Fruit fly (Drosophila melanogaster) whole organism, adult: ENCODE data around the gene CG10132.

Experiments used
- CG11617 ChIP-seq: fragments of 200-800 bp; sonication (Bioruptor generic); optimal IDR thresholded peaks from 2 replicates; lab custom pipeline; 2017; ENCODE audit warnings: mild to moderate bottlenecking, missing biosample characterization, missing genetic modification reagents, missing genetic modification characterization
- CG12768 ChIP-seq: fragments of 200-800 bp; sonication (Bioruptor generic); optimal IDR thresholded peaks from 2 replicates; lab custom pipeline; 2017; ENCODE audit warnings: missing biosample characterization, missing genetic modification characterization, mild to moderate bottlenecking, moderate library complexity, missing genetic modification reagents
- CG14711 ChIP-seq: fragments of 200-800 bp; sonication (Bioruptor generic); optimal IDR thresholded peaks from 2 replicates; lab custom pipeline; 2018; ENCODE audit warnings: missing biosample characterization, mild to moderate bottlenecking, missing genetic modification characterization, moderate library complexity
- CG1620 ChIP-seq: fragments of 200-800 bp; sonication (Bioruptor generic); optimal IDR thresholded peaks from 2 replicates; lab custom pipeline; 2016; ENCODE audit warnings: missing biosample characterization, missing genetic modification characterization
- CG33017 ChIP-seq: fragments of 200-800 bp; sonication (Bioruptor generic); optimal IDR thresholded peaks from 2 replicates; lab custom pipeline; 2018; ENCODE audit warnings: missing biosample characterization, mild to moderate bottlenecking, missing genetic modification characterization, moderate library complexity
- CG5204 ChIP-seq: fragments of 200-800 bp; sonication (Bioruptor generic); optimal IDR thresholded peaks from 2 replicates; lab custom pipeline; 2016; ENCODE audit warnings: missing biosample characterization, missing genetic modification characterization
- CG7045 ChIP-seq: fragments of 200-800 bp; sonication (Bioruptor generic); optimal IDR thresholded peaks from 2 replicates; lab custom pipeline; 2017; ENCODE audit warnings: missing biosample characterization, mild to moderate bottlenecking, missing genetic modification characterization
- CG7101 ChIP-seq: fragments of 200-800 bp; sonication (Bioruptor generic); optimal IDR thresholded peaks from 2 replicates; lab custom pipeline; 2018; ENCODE audit warnings: missing biosample characterization, mild to moderate bottlenecking, missing genetic modification characterization, moderate library complexity
- Clk ChIP-seq: fragments of 200-800 bp; sonication (Bioruptor generic); optimal IDR thresholded peaks from 2 replicates; lab custom pipeline; 2017; ENCODE audit warnings: missing biosample characterization, missing genetic modification characterization
- Crg-1 ChIP-seq: fragments of 200-800 bp; sonication (Bioruptor generic); optimal IDR thresholded peaks from 2 replicates; lab custom pipeline; 2016; ENCODE audit warnings: missing biosample characterization, missing genetic modification characterization
- Hr96 ChIP-seq: fragments of 200-800 bp; sonication (Bioruptor generic); optimal IDR thresholded peaks from 2 replicates; lab custom pipeline; 2016; ENCODE audit warnings: missing biosample characterization, missing genetic modification characterization
- Mnt ChIP-seq: fragments of 200-800 bp; sonication (Bioruptor generic); optimal IDR thresholded peaks from 2 replicates; lab custom pipeline; 2016; ENCODE audit warnings: missing biosample characterization, mild to moderate bottlenecking, missing genetic modification characterization
- bab1 ChIP-seq: fragments of 200-800 bp; sonication (Bioruptor generic); optimal IDR thresholded peaks from 3 replicates; lab custom pipeline; 2019; ENCODE audit warnings: missing biosample characterization, mild to moderate bottlenecking, missing genetic modification characterization, moderate library complexity
- cic ChIP-seq: fragments of 200-800 bp; sonication (Bioruptor generic); optimal IDR thresholded peaks from 2 replicates; lab custom pipeline; 2017; ENCODE audit warnings: missing biosample characterization, mild to moderate bottlenecking, missing genetic modification characterization, moderate library complexity
- cnc ChIP-seq, 2 experiments: fragments of >200 bp; optimal IDR thresholded peaks; 2 replicates each; lab custom pipeline; 2017
- kay ChIP-seq: fragments of 200-800 bp; sonication (Bioruptor generic); peaks from one replicate; lab custom pipeline; 2016; ENCODE audit warnings: missing biosample characterization, missing genetic modification characterization, borderline replicate concordance
- ovo ChIP-seq: fragments of 200-800 bp; sonication (Bioruptor generic); optimal IDR thresholded peaks from 2 replicates; lab custom pipeline; 2016; ENCODE audit warnings: missing biosample characterization, missing genetic modification characterization
- pad ChIP-seq: fragments of 200-800 bp; sonication (Bioruptor generic); optimal IDR thresholded peaks from 3 replicates; lab custom pipeline; 2017; ENCODE audit warnings: missing biosample characterization, missing genetic modification characterization, mild to moderate bottlenecking, moderate library complexity, missing genetic modification reagents
- tj ChIP-seq: fragments of 200-800 bp; sonication (Bioruptor generic); optimal IDR thresholded peaks from 3 replicates; lab custom pipeline; 2017; ENCODE audit warnings: missing biosample characterization, mild to moderate bottlenecking, missing genetic modification characterization, moderate library complexity
- toe ChIP-seq: fragments of 200-800 bp; sonication (Bioruptor generic); optimal IDR thresholded peaks from 2 replicates; lab custom pipeline; 2016; ENCODE audit warnings: missing biosample characterization, missing genetic modification characterization

Gene CG10132

DNA sequence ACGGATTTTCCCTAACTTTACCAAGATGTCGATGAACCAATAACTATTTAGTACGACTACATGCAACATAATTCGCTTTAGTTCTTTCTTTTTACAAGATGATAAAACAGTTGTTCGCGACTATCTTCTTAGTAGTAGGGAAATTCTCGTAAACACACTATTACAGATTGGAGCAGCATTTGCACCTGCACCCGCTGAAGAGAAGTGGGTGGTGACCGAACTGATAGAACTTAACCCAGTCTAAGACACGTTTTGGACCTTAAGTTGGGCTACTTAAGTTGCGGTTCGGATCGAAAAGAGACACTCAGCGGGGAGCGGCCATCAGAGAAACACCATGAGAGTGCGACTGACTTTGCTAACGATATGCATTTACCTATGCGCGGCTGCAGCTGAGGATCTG lies 31.4 kb upstream of the CG10132 start, which contains the start of gene CG13083:
TSS of gene CG13083 (plus strand) at position 301 of the 400 bp plus-strand sequence.
- TF ChIP-seq cnc (optimal IDR thresholded peaks at IDR 0.05; lab: Kevin White, UChicago) (no peak), CG7045 (GFP tag; lab: Kevin White, UChicago) (no peak), Crg-1 (GFP tag; lab: Kevin White, UChicago) (no peak), kay (GFP tag; lab: Kevin White, UChicago) (no peak), CG1620 (GFP tag; lab: Kevin White, UChicago) (no peak)

DNA sequence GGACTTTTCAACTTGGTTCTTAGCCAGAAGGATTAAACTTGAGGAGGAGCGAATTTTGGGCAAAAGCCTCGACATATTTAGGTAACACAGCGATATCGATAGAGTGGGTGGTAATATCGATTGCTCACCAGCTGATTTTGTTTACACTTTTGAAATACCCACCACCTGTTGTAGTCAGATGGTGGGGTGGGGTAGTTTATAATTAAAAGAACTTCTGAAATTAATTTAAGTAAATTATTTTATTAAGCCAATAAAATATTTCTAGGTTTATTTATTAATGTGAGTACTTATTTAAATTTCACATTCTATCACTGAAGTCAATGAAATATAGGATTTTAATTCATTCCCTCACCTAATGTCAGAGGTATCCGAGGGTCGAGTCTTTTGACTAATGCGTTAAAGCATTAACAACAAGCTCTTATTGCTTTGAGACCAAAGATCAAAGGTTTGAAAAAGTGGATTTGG lies 28.6 kb upstream of the CG10132 start, which contains the start of the genes CG10194 and CG18094:
TSS of gene CG10194 (minus strand) at position 108 of the 465 bp plus-strand sequence.
TSS of gene CG18094 (plus strand) at position 266 of the 465 bp plus-strand sequence.
- no peak for TF ChIP-seq pad (GFP tag; lab: Kevin White, UChicago)
- TF ChIP-seq toe (GFP tag; lab: Kevin White, UChicago), result no peak
- TF ChIP-seq tj (GFP tag; lab: Kevin White, UChicago), result peak; percentile 51
- no peak for TF ChIP-seq ovo
- TF ChIP-seq kay (GFP tag; lab: Kevin White, UChicago), result no peak
- peak; percentile 60 for TF ChIP-seq CG11617 (GFP tag; lab: Kevin White, UChicago)
- peak; percentile 68 for TF ChIP-seq CG7101 (tag; lab: Kevin White, UChicago)
- peak; percentile 18 for TF ChIP-seq cic (GFP tag; lab: Kevin White, UChicago)
- TF ChIP-seq CG12768 (GFP tag; lab: Kevin White, UChicago), result peak; percentile 69
- TF ChIP-seq Clk (GFP tag; lab: Kevin White, UChicago), result no peak
- TF ChIP-seq CG14711 (tag; lab: Kevin White, UChicago), result peak; percentile 69
- TF ChIP-seq CG5204 (GFP tag; lab: Kevin White, UChicago), result no peak
- TF ChIP-seq CG1620 (GFP tag; lab: Kevin White, UChicago), result no peak
- no peak for TF ChIP-seq cnc (optimal IDR thresholded peaks at IDR 0.05; lab: Kevin White, UChicago)
- TF ChIP-seq Mnt (GFP tag; lab: Kevin White, UChicago), result peak; percentile 36
- no peak for TF ChIP-seq Crg-1 (GFP tag; lab: Kevin White, UChicago)
- TF ChIP-seq CG7045 (GFP tag; lab: Kevin White, UChicago), result no peak
- TF ChIP-seq Hr96 (GFP tag; lab: Kevin White, UChicago), result no peak
- TF ChIP-seq bab1, result peak; percentile 88
- peak; percentile 84 for TF ChIP-seq CG33017 (tag; lab: Kevin White, UChicago)

DNA sequence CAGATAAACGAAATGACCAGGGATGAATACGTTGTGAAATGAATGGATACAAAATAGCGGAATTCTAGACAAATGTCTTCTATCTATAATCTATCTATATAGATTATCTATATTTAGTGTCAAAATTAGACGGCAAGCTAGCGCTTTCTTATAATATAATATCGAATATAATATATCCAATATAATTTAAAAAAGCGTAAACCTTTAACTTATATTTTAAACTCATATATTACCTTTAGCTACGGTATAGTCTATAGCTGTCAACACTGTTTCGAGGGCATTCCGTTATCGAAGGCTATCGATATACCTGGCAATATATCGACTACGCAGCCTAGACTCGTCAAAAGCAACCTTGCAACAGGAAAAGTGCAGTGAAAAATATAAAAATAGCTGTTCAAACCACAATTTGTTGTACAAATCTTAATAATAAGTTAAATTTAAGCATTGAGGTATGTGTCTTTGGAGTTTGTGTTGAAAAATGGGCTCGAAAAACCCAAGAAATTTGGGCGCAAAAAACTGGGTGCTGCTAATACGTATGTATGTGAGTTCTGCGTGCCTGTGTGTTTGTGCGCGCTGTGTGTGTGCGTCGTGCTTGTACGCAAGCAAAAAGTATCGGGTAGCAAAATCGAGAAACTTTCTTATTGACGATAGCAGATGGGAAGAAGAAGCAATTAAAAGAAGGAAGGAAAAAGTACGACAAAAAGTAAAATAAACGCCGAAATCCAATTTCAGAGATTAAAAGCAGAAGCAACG lies 25.5 kb upstream of the CG10132 start, which contains the start of the genes swm and Ctu2:
TSS of gene swm (plus strand) at position 318 of the 753 bp plus-strand sequence.
TSS of gene Ctu2 (minus strand) at position 320 of the 753 bp plus-strand sequence.
- peak; percentile 46 for TF ChIP-seq Crg-1 (GFP tag; lab: Kevin White, UChicago)
- TF ChIP-seq CG11617 (GFP tag; lab: Kevin White, UChicago), result peak; percentile 73
- peak; percentile 85 for TF ChIP-seq CG7101 (tag; lab: Kevin White, UChicago)
- peak; percentile 67 for TF ChIP-seq ovo
- TF ChIP-seq Mnt (GFP tag; lab: Kevin White, UChicago), result peak; percentile 37
- TF ChIP-seq CG12768 (GFP tag; lab: Kevin White, UChicago), result peak; percentile 74
- peak; percentile 59 for TF ChIP-seq CG33017 (tag; lab: Kevin White, UChicago)
- TF ChIP-seq pad (GFP tag; lab: Kevin White, UChicago), result peak; percentile 38
- TF ChIP-seq cic (GFP tag; lab: Kevin White, UChicago), result no peak
- peak; percentile 70 for TF ChIP-seq tj (GFP tag; lab: Kevin White, UChicago)
- peak; percentile 36 for TF ChIP-seq Clk (GFP tag; lab: Kevin White, UChicago)
- TF ChIP-seq CG5204 (GFP tag; lab: Kevin White, UChicago), result no peak
- peak; percentile 60 for TF ChIP-seq CG7045 (GFP tag; lab: Kevin White, UChicago)
- no peak for TF ChIP-seq kay (GFP tag; lab: Kevin White, UChicago)
- TF ChIP-seq bab1, result peak; percentile 78
- TF ChIP-seq toe (GFP tag; lab: Kevin White, UChicago), result no peak
- no peak for TF ChIP-seq cnc (optimal IDR thresholded peaks at IDR 0.05; lab: Kevin White, UChicago)
- peak; percentile 81 for TF ChIP-seq CG14711 (tag; lab: Kevin White, UChicago)
- peak; percentile 11 for TF ChIP-seq Hr96 (GFP tag; lab: Kevin White, UChicago)
- peak; percentile 27 for TF ChIP-seq CG1620 (GFP tag; lab: Kevin White, UChicago)

DNA sequence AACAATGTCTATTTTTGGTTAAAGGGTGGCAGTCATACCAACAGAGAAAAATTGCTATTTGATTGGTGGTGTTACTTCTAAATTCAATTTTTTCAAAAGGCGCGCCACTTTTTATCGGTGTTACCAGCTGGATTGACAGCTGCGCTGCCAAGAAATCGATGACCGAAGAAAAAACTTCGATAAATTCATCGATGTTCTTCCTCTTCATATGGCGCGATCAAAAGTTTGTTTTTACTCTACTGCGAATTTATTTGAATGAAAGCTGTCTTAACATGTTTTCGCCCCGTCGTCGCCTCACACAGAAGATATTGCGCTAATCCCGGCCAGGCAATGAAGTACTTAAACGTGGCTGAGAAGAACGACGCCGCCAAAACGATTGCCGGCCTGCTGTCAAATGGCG lies 20.6 kb upstream of the CG10132 start, which contains the start of gene Top3alpha:
TSS of gene Top3alpha (plus strand) at position 186 of the 400 bp plus-strand sequence.
- TF ChIP-seq CG11617 (GFP tag; lab: Kevin White, UChicago) (no peak), CG7101 (tag; lab: Kevin White, UChicago) (no peak), pad (GFP tag; lab: Kevin White, UChicago) (no peak), toe (GFP tag; lab: Kevin White, UChicago) (no peak), cic (GFP tag; lab: Kevin White, UChicago) (no peak), bab1 (peak; percentile 29)

DNA sequence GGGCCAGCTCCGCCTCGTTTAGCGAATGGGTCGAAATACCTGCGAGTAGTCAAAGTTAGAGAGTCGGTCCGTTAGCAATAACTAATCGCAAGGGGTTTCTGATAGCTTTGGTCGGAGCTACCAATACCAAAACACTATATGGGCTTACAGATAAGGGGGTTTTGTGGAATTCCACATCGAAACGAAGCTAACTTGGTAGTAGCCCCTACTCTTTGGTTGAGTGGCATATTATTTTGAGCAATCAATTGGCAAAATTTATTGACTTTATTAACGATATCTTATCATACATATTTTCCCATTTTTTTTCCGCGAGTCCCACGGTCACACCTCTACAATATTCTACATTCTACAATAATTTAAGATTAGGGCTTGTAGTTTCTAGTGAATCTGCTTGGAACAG lies 12.3 kb upstream of the CG10132 start:
- TF ChIP-seq Clk (GFP tag; lab: Kevin White, UChicago), result no peak
- no peak for TF ChIP-seq cnc (optimal IDR thresholded peaks at IDR 0.05; lab: Kevin White, UChicago)
- TF ChIP-seq bab1, result no peak
- no peak for TF ChIP-seq cic (GFP tag; lab: Kevin White, UChicago)
- no peak for TF ChIP-seq ovo
- TF ChIP-seq CG33017 (tag; lab: Kevin White, UChicago), result no peak
- TF ChIP-seq CG5204 (GFP tag; lab: Kevin White, UChicago), result no peak
- TF ChIP-seq CG7045 (GFP tag; lab: Kevin White, UChicago), result no peak
